Fruit fly (Drosophila melanogaster): Measurements from ENCODE around the gene yps.

yps gene

dm6 chr3L:12109045-12109632 lies 15.8 kb downstream of the yps start:
- no peak for TF ChIP-seq Dfd (GFP tag; optimal IDR thresholded peaks at IDR 0.05)
- no peak for TF ChIP-seq pan (optimal IDR thresholded peaks at IDR 0.05)
- TF ChIP-seq CrebA (GFP tag; optimal IDR thresholded peaks at IDR 0.05; ENCODE audit: borderline replicate concordance): no peak
- no peak for TF ChIP-seq OdsH (GFP tag; optimal IDR thresholded peaks at IDR 0.05)
- no peak for TF ChIP-seq Mio (GFP tag; optimal IDR thresholded peaks at IDR 0.05)
- no peak for TF ChIP-seq fru (GFP tag; optimal IDR thresholded peaks at IDR 0.05)
- TF ChIP-seq h (GFP tag; optimal IDR thresholded peaks at IDR 0.05): no peak
- TF ChIP-seq rgr (GFP tag; optimal IDR thresholded peaks at IDR 0.05): no peak
- no peak for TF ChIP-seq tai (GFP tag; optimal IDR thresholded peaks at IDR 0.05)
- no peak for TF ChIP-seq Hr78 (GFP tag; optimal IDR thresholded peaks at IDR 0.05)

- no peak for TF ChIP-seq woc (GFP tag; optimal IDR thresholded peaks at IDR 0.05)
Observed at dm6 chr3L:12108515-12108914, 16.4 kb downstream of the yps start.

- TF ChIP-seq pan (optimal IDR thresholded peaks at IDR 0.05) (no peak), OdsH (GFP tag; optimal IDR thresholded peaks at IDR 0.05) (no peak), CrebA (GFP tag; optimal IDR thresholded peaks at IDR 0.05; ENCODE audit: borderline replicate concordance) (no peak), fru (GFP tag; optimal IDR thresholded peaks at IDR 0.05) (no peak), Hr83 (GFP tag; optimal IDR thresholded peaks at IDR 0.05; ENCODE audit: poor library complexity, severe bottlenecking) (no peak), Jra (GFP tag; optimal IDR thresholded peaks at IDR 0.05) (no peak), usp (GFP tag; optimal IDR thresholded peaks at IDR 0.05) (no peak)
Observed at dm6 chr3L:12107378-12107777, 17.6 kb downstream of the yps start.

- TF ChIP-seq Hr83 (GFP tag; optimal IDR thresholded peaks at IDR 0.05; ENCODE audit: poor library complexity, severe bottlenecking) (no peak), OdsH (GFP tag; optimal IDR thresholded peaks at IDR 0.05) (peak; percentile 37), h (GFP tag; optimal IDR thresholded peaks at IDR 0.05) (peak; percentile 8), Sp1 (GFP tag; optimal IDR thresholded peaks at IDR 0.05) (peak; percentile 62), dmrt93B (GFP tag; optimal IDR thresholded peaks at IDR 0.05) (peak; percentile 5), foxo (GFP tag; optimal IDR thresholded peaks at IDR 0.05) (peak in 1 of 2 experiments; percentile 19), psq (GFP tag; optimal IDR thresholded peaks at IDR 0.05) (peak; percentile 46), HLH106 (tag; optimal IDR thresholded peaks at IDR 0.05) (peak; percentile 63), dl (GFP tag; optimal IDR thresholded peaks at IDR 0.05; ENCODE audit: insufficient read depth in 1 of 2, partially characterized antibody in 2 of 2) (no peak), N (GFP tag; optimal IDR thresholded peaks at IDR 0.05) (no peak), rgr (GFP tag; optimal IDR thresholded peaks at IDR 0.05) (peak; percentile 42), dsf (GFP tag; optimal IDR thresholded peaks at IDR 0.05; ENCODE audit: borderline replicate concordance) (no peak)
Observed at dm6 chr3L:12101924-12102383, 23.0 kb downstream of the yps start.

dm6 chr3L:12099329-12100031 lies 25.5 kb downstream of the yps start:
- TF ChIP-seq Dif (GFP tag; optimal IDR thresholded peaks at IDR 0.05; ENCODE audit: partially characterized antibody) (no peak), Jra (GFP tag; optimal IDR thresholded peaks at IDR 0.05) (no peak), N (GFP tag; optimal IDR thresholded peaks at IDR 0.05) (no peak), sage (GFP tag; optimal IDR thresholded peaks at IDR 0.05) (no peak), Hnf4 (GFP tag; optimal IDR thresholded peaks at IDR 0.05) (no peak), Hr83 (GFP tag; optimal IDR thresholded peaks at IDR 0.05; ENCODE audit: poor library complexity, severe bottlenecking) (no peak), dl (GFP tag; optimal IDR thresholded peaks at IDR 0.05; ENCODE audit: insufficient read depth in 1 of 2, partially characterized antibody in 2 of 2) (no peak), br (GFP tag; optimal IDR thresholded peaks at IDR 0.05) (no peak), Hr78 (GFP tag; optimal IDR thresholded peaks at IDR 0.05) (no peak), Rel (GFP tag; optimal IDR thresholded peaks at IDR 0.05) (no peak), Rel (tag; optimal IDR thresholded peaks at IDR 0.05) (no peak), Sp1 (GFP tag; optimal IDR thresholded peaks at IDR 0.05) (peak; percentile 69), brk (GFP tag; optimal IDR thresholded peaks at IDR 0.05) (peak; percentile 28), jim (GFP tag; optimal IDR thresholded peaks at IDR 0.05) (no peak), lola (GFP tag; optimal IDR thresholded peaks at IDR 0.05) (no peak), OdsH (GFP tag; optimal IDR thresholded peaks at IDR 0.05) (peak; percentile 49), fru (GFP tag; optimal IDR thresholded peaks at IDR 0.05) (peak; percentile 32), Abd-B (GFP tag; optimal IDR thresholded peaks at IDR 0.05) (no peak), CG9705 (GFP tag; optimal IDR thresholded peaks at IDR 0.05) (no peak), HLH106 (tag; optimal IDR thresholded peaks at IDR 0.05) (peak; percentile 58), rgr (GFP tag; optimal IDR thresholded peaks at IDR 0.05) (peak; percentile 2), tai (GFP tag; optimal IDR thresholded peaks at IDR 0.05) (no peak), Dfd (GFP tag; optimal IDR thresholded peaks at IDR 0.05) (no peak), pan (optimal IDR thresholded peaks at IDR 0.05) (no peak), Vsx2 (GFP tag; optimal IDR thresholded peaks at IDR 0.05; ENCODE audit: partially characterized antibody) (no peak), woc (GFP tag; optimal IDR thresholded peaks at IDR 0.05) (no peak), psq (GFP tag; optimal IDR thresholded peaks at IDR 0.05) (peak; percentile 54), h (GFP tag; optimal IDR thresholded peaks at IDR 0.05) (peak; percentile 7), GATAd (GFP tag; optimal IDR thresholded peaks at IDR 0.05) (no peak), usp (GFP tag; optimal IDR thresholded peaks at IDR 0.05) (no peak), sv (GFP tag; optimal IDR thresholded peaks at IDR 0.05) (no peak), dmrt93B (GFP tag; optimal IDR thresholded peaks at IDR 0.05) (no peak), CG32264 (GFP tag; optimal IDR thresholded peaks at IDR 0.05) (no peak)
